Worm (Caenorhabditis elegans) whole organism, L1 larva: Measurements from ENCODE around the gene rol-8.

Experiments
- C04F5.9 ChIP-seq: sonication (generic microtip); optimal IDR thresholded peaks from 2 replicates; lab custom pipeline; 2016; ENCODE audit warnings: missing genetic modification characterization, missing compliant biosample characterization
- C34B4.2 ChIP-seq: sonication (generic microtip); optimal IDR thresholded peaks from 2 replicates; lab custom pipeline; 2017; ENCODE audit warnings: mild to moderate bottlenecking, missing genetic modification characterization, missing compliant biosample characterization
- aly-2 ChIP-seq: fragments of 150-350 bp; optimal IDR thresholded peaks from 2 replicates; lab custom pipeline; 2014; ENCODE audit warnings: missing biosample characterization, missing genetic modification characterization
- ceh-63 ChIP-seq: fragments of 200-800 bp; sonication (Bioruptor generic); optimal IDR thresholded peaks from 2 replicates; lab custom pipeline; 2018; ENCODE audit warnings: mild to moderate bottlenecking, missing genetic modification characterization, missing compliant biosample characterization
- ceh-82 ChIP-seq, 3 experiments: fragments of 150-350 bp in 1 of 3; sonication (generic microtip) in 2 of 3; optimal IDR thresholded peaks; 2 replicates each; lab custom pipeline; 2014 to 2017; ENCODE audit warnings: missing biosample characterization in 3 of 3, missing genetic modification characterization in 3 of 3
- ces-1 ChIP-seq: fragments of 150-350 bp; optimal IDR thresholded peaks from 2 replicates; lab custom pipeline; 2014; ENCODE audit warnings: missing biosample characterization, missing genetic modification reagents, missing genetic modification characterization
- dpl-1 ChIP-seq, 3 experiments: fragments of 150-350 bp in 2 of 3; sonication (generic microtip) in 1 of 3; optimal IDR thresholded peaks; 2 replicates each; lab custom pipeline; 2014 to 2017; ENCODE audit warnings: missing biosample characterization in 3 of 3, missing genetic modification characterization in 3 of 3, missing genetic modification reagents in 3 of 3
- egl-13 ChIP-seq: sonication (generic microtip); optimal IDR thresholded peaks from 2 replicates; lab custom pipeline; 2016; ENCODE audit warnings: missing genotype, missing genetic modification reagents, missing genetic modification characterization, missing compliant biosample characterization
- egl-27 ChIP-seq, 2 experiments: fragments of 150-350 bp in 1 of 2; sonication (generic microtip); optimal IDR thresholded peaks; 3 replicates each; lab custom pipeline; 2017 to 2018; ENCODE audit warnings: missing biosample characterization in 2 of 2, missing genetic modification characterization in 2 of 2, missing genetic modification reagents in 2 of 2
- elt-3 ChIP-seq, 6 experiments: fragments of 150-350 bp in 1 of 6; sonication (generic microtip); optimal IDR thresholded peaks; 2 replicates each; lab custom pipeline; 2017 to 2018; ENCODE audit warnings: missing biosample characterization in 6 of 6, missing genetic modification characterization in 6 of 6, inconsistent platforms in 1 of 6
- fkh-10 ChIP-seq: sonication (generic microtip); optimal IDR thresholded peaks from 2 replicates; lab custom pipeline; 2017; ENCODE audit warnings: missing biosample characterization, missing genetic modification reagents, missing genetic modification characterization
- fkh-4 ChIP-seq: sonication (generic microtip); optimal IDR thresholded peaks from 2 replicates; lab custom pipeline; 2016; ENCODE audit warnings: missing compliant biosample characterization, missing genetic modification characterization, borderline replicate concordance
- fkh-8 ChIP-seq: sonication (generic microtip); optimal IDR thresholded peaks from 2 replicates; lab custom pipeline; 2016; ENCODE audit warnings: mild to moderate bottlenecking, missing genetic modification characterization, missing compliant biosample characterization
- grh-1 ChIP-seq: fragments of 200-800 bp; sonication (Bioruptor generic); IDR thresholded peaks from 2 replicates; pipeline ENCODE4 v1.3.6; 2022; ENCODE audit warnings: missing genetic modification reagents, missing genetic modification characterization, missing compliant biosample characterization
- hpl-2 ChIP-seq: fragments of 150-350 bp; optimal IDR thresholded peaks from 2 replicates; lab custom pipeline; 2014; ENCODE audit warnings: missing biosample characterization, missing genetic modification reagents, missing genetic modification characterization
- isw-1 ChIP-seq: fragments of 200-800 bp; sonication (Bioruptor generic); IDR thresholded peaks from 2 replicates; pipeline ENCODE4 v1.3.6; 2022; ENCODE audit warnings: missing genetic modification characterization, missing compliant biosample characterization
- lin-14 ChIP-seq: fragments of 200-800 bp; sonication (Bioruptor generic); optimal IDR thresholded peaks from 2 replicates; lab custom pipeline; 2018; ENCODE audit warnings: mild to moderate bottlenecking, missing genetic modification characterization, moderate library complexity, missing compliant biosample characterization
- lin-35 ChIP-seq, 2 experiments: fragments of 150-350 bp; optimal IDR thresholded peaks; 2 replicates each; lab custom pipeline; 2014; ENCODE audit warnings: missing biosample characterization in 2 of 2, missing genetic modification characterization in 2 of 2, missing genetic modification reagents in 2 of 2
- lin-39 ChIP-seq: fragments of 150-350 bp; optimal IDR thresholded peaks from 2 replicates; lab custom pipeline; 2014; ENCODE audit warnings: missing biosample characterization, missing genetic modification reagents, missing genetic modification characterization
- lsy-2 ChIP-seq, 2 experiments: fragments of 150-350 bp; optimal IDR thresholded peaks; 2 replicates each; lab custom pipeline; 2014; ENCODE audit warnings: missing biosample characterization in 2 of 2, missing genetic modification characterization in 2 of 2
- mab-9 ChIP-seq: fragments of 200-800 bp; sonication (Bioruptor generic); IDR thresholded peaks from 2 replicates; pipeline ENCODE4 v1.3.6; 2022; ENCODE audit warnings: missing genetic modification reagents, missing genetic modification characterization, missing compliant biosample characterization
- mef-2 ChIP-seq: fragments of 150-350 bp; optimal IDR thresholded peaks from 2 replicates; lab custom pipeline; 2014; ENCODE audit warnings: missing biosample characterization, missing genetic modification characterization
- nhr-12 ChIP-seq: sonication (generic microtip); optimal IDR thresholded peaks from 2 replicates; lab custom pipeline; 2017; ENCODE audit warnings: missing biosample characterization, missing genetic modification characterization
- nhr-237 ChIP-seq: fragments of 150-350 bp; optimal IDR thresholded peaks from 2 replicates; lab custom pipeline; 2014; ENCODE audit warnings: missing biosample characterization, missing genetic modification characterization
- nhr-28 ChIP-seq: fragments of 150-350 bp; optimal IDR thresholded peaks from 2 replicates; lab custom pipeline; 2014; ENCODE audit warnings: missing biosample characterization, missing genetic modification characterization
- nhr-47 ChIP-seq: sonication (generic microtip); optimal IDR thresholded peaks from 2 replicates; lab custom pipeline; 2016; ENCODE audit warnings: mild to moderate bottlenecking, missing genetic modification characterization, moderate library complexity, missing compliant biosample characterization
- nhr-71 ChIP-seq: sonication (generic microtip); optimal IDR thresholded peaks from 2 replicates; lab custom pipeline; 2016; ENCODE audit warnings: mild to moderate bottlenecking, missing genetic modification characterization, moderate library complexity, missing compliant biosample characterization
- nhr-84 ChIP-seq: sonication (generic microtip); optimal IDR thresholded peaks from 2 replicates; lab custom pipeline; 2017; ENCODE audit warnings: missing biosample characterization, missing genetic modification characterization
- nhr-90 ChIP-seq: sonication (generic microtip); optimal IDR thresholded peaks from 2 replicates; lab custom pipeline; 2016; ENCODE audit warnings: mild to moderate bottlenecking, missing genetic modification characterization, missing compliant biosample characterization; ENCODE audit not compliant: poor library complexity
- pag-3 ChIP-seq: sonication (generic microtip); optimal IDR thresholded peaks from 2 replicates; lab custom pipeline; 2017; ENCODE audit warnings: missing genetic modification characterization, mild to moderate bottlenecking, missing compliant biosample characterization, antibody characterized with exemption, borderline replicate concordance; ENCODE audit not compliant: insufficient read depth
- pax-3 ChIP-seq: fragments of 200-800 bp; sonication (Bioruptor generic); optimal IDR thresholded peaks from 2 replicates; lab custom pipeline; 2018; ENCODE audit warnings: mild to moderate bottlenecking, missing genetic modification characterization, moderate library complexity, missing compliant biosample characterization
- pqm-1 ChIP-seq: sonication (generic microtip); optimal IDR thresholded peaks from 3 replicates; lab custom pipeline; 2017; ENCODE audit warnings: missing biosample characterization, missing genetic modification characterization
- snpc-4 ChIP-seq: fragments of 150-350 bp; optimal IDR thresholded peaks from 2 replicates; lab custom pipeline; 2014; ENCODE audit warnings: missing biosample characterization, missing genetic modification characterization
- snu-23 ChIP-seq: sonication (generic microtip); optimal IDR thresholded peaks from 2 replicates; lab custom pipeline; 2016; ENCODE audit warnings: missing genetic modification characterization, missing compliant biosample characterization
- sptf-1 ChIP-seq: fragments of 150-350 bp; optimal IDR thresholded peaks from 2 replicates; lab custom pipeline; 2014; ENCODE audit warnings: missing biosample characterization, missing genetic modification characterization
- sup-37 ChIP-seq: fragments of 200-800 bp; sonication (Bioruptor generic); optimal IDR thresholded peaks from 2 replicates; lab custom pipeline; 2018; ENCODE audit warnings: mild to moderate bottlenecking, missing genetic modification characterization, missing compliant biosample characterization
- swsn-7 ChIP-seq: sonication (generic microtip); optimal IDR thresholded peaks from 2 replicates; lab custom pipeline; 2016; ENCODE audit warnings: missing genetic modification characterization, missing compliant biosample characterization
- tbx-2 ChIP-seq: sonication (generic microtip); optimal IDR thresholded peaks from 2 replicates; lab custom pipeline; 2016; ENCODE audit warnings: missing genetic modification characterization, missing compliant biosample characterization
- tlp-1 ChIP-seq: fragments of 150-350 bp; optimal IDR thresholded peaks from 2 replicates; lab custom pipeline; 2014; ENCODE audit warnings: missing biosample characterization, missing genetic modification characterization
- unc-30 ChIP-seq: sonication (generic microtip); optimal IDR thresholded peaks from 2 replicates; lab custom pipeline; 2017; ENCODE audit warnings: missing biosample characterization, missing genetic modification characterization
- unc-86 ChIP-seq: sonication (generic microtip); optimal IDR thresholded peaks from 2 replicates; lab custom pipeline; 2016; ENCODE audit warnings: missing genetic modification characterization, missing compliant biosample characterization
- unc-98 ChIP-seq: fragments of 200-800 bp; sonication (Bioruptor generic); IDR thresholded peaks from 2 replicates; pipeline ENCODE4 v1.3.6; 2022; ENCODE audit warnings: missing genetic modification characterization, missing compliant biosample characterization
- xbp-1 ChIP-seq: sonication (generic microtip); optimal IDR thresholded peaks from 2 replicates; lab custom pipeline; 2016; ENCODE audit warnings: missing genetic modification characterization, missing compliant biosample characterization
- zag-1 ChIP-seq: fragments of 150-350 bp; optimal IDR thresholded peaks from 2 replicates; lab custom pipeline; 2014; ENCODE audit warnings: missing biosample characterization, missing genetic modification characterization

The rol-8 gene

ce11 chrII:7593227-7593626 lies 49.3 kb downstream of the rol-8 start:
- TF ChIP-seq lin-14 (GFP tag; lab: Kevin White, UChicago): peak; percentile 93
- TF ChIP-seq lsy-2 (tag; optimal IDR thresholded peaks at IDR 0.05; lab: Kevin White, UChicago): peak; percentile 3 to 23
- no peak for TF ChIP-seq hpl-2 (GFP tag; lab: Kevin White, UChicago)
- no peak for TF ChIP-seq unc-98
- no peak for TF ChIP-seq tlp-1
- no peak for TF ChIP-seq nhr-237 (tag; lab: Kevin White, UChicago)
- no peak for TF ChIP-seq nhr-84 (tag; lab: Kevin White, UChicago)
- TF ChIP-seq unc-30 (tag; lab: Kevin White, UChicago): no peak
- peak; percentile 84 for TF ChIP-seq fkh-8 (tag; lab: Kevin White, UChicago)
- TF ChIP-seq lin-39: no peak
- no peak for TF ChIP-seq mab-9 (GFP tag; lab: Robert Waterston, UW)
- no peak for TF ChIP-seq nhr-28 (tag; lab: Kevin White, UChicago)
- no peak for TF ChIP-seq C34B4.2 (tag; lab: Kevin White, UChicago)
- no peak for TF ChIP-seq pag-3 (tag; lab: Kevin White, UChicago)
- no peak for TF ChIP-seq ceh-63 (GFP tag; lab: Kevin White, UChicago)
- TF ChIP-seq snpc-4: no peak
- TF ChIP-seq xbp-1: peak; percentile 22
- TF ChIP-seq lin-35 (GFP tag; optimal IDR thresholded peaks at IDR 0.05; lab: Kevin White, UChicago): peak in 1 of 2 experiments; percentile 46
- no peak for TF ChIP-seq ces-1 (GFP tag; lab: Kevin White, UChicago)
- TF ChIP-seq fkh-4: no peak
- TF ChIP-seq swsn-7: peak; percentile 52
- peak; percentile 60 for TF ChIP-seq unc-86 (tag; lab: Kevin White, UChicago)
- TF ChIP-seq grh-1: no peak
- TF ChIP-seq nhr-47 (tag; lab: Kevin White, UChicago): peak; percentile 67
- TF ChIP-seq dpl-1 (GFP tag; optimal IDR thresholded peaks at IDR 0.05; lab: Kevin White, UChicago): no peak
- TF ChIP-seq tbx-2 (tag; lab: Kevin White, UChicago): peak; percentile 49
- peak; percentile 76 for TF ChIP-seq fkh-10 (GFP tag; lab: Kevin White, UChicago)
- TF ChIP-seq sptf-1 (tag; lab: Kevin White, UChicago): no peak
- TF ChIP-seq sup-37 (GFP tag; lab: Kevin White, UChicago): no peak
- peak in 2 of 3 experiments; percentile 40 to 46 for TF ChIP-seq ceh-82 (tag; optimal IDR thresholded peaks at IDR 0.05; lab: Kevin White, UChicago)
- TF ChIP-seq mef-2: no peak
- TF ChIP-seq isw-1 (GFP tag; lab: Robert Waterston, UW): peak; percentile 37
- TF ChIP-seq snu-23 (GFP tag; lab: Kevin White, UChicago): peak; percentile 32
- TF ChIP-seq nhr-71 (tag; lab: Kevin White, UChicago): peak; percentile 63
- no peak for TF ChIP-seq C04F5.9 (tag; lab: Kevin White, UChicago)
- no peak for TF ChIP-seq elt-3 (tag; optimal IDR thresholded peaks at IDR 0.05; lab: Kevin White, UChicago)
- TF ChIP-seq pax-3: peak; percentile 13
- TF ChIP-seq egl-27 (tag; optimal IDR thresholded peaks at IDR 0.05; lab: Kevin White, UChicago): no peak
- TF ChIP-seq egl-13 (tag; lab: Kevin White, UChicago): peak; percentile 51
- no peak for TF ChIP-seq aly-2 (tag; lab: Kevin White, UChicago)
- TF ChIP-seq pqm-1 (tag; lab: Kevin White, UChicago): no peak
- TF ChIP-seq nhr-90 (tag; lab: Kevin White, UChicago): no peak
- no peak for TF ChIP-seq zag-1 (tag; lab: Kevin White, UChicago)
- no peak for TF ChIP-seq nhr-12 (tag; lab: Kevin White, UChicago)
